Worm (Caenorhabditis elegans) whole organism, young adult: Measurements from ENCODE around the gene twk-16.
A peak's percentile ranks its signal among the peaks of the same experiment; 100 is the strongest.

Experiments used
- B0019.2 ChIP-seq: fragments of 200-800 bp; sonication (Bioruptor generic); conservative IDR thresholded peaks from 2 replicates; pipeline ENCODE4 v1.3.6; 2022; ENCODE audit warnings: missing genetic modification reagents, missing genetic modification characterization, missing compliant biosample characterization
- F33H1.4 ChIP-seq: fragments of 200-800 bp; sonication (Bioruptor generic); IDR thresholded peaks from 2 replicates; pipeline ENCODE4 v1.3.6; 2022; ENCODE audit warnings: missing genetic modification reagents, missing genetic modification characterization, missing compliant biosample characterization
- K12H6.12 ChIP-seq: fragments of 200-800 bp; sonication (Bioruptor generic); optimal IDR thresholded peaks from 2 replicates; lab custom pipeline; 2018; ENCODE audit warnings: mild to moderate bottlenecking, missing genetic modification characterization, missing compliant biosample characterization
- T07F8.4 ChIP-seq: sonication (generic microtip); optimal IDR thresholded peaks from 2 replicates; lab custom pipeline; 2016; ENCODE audit warnings: mild to moderate bottlenecking, missing genetic modification characterization, moderate library complexity, missing compliant biosample characterization
- T26A5.8 ChIP-seq: sonication (generic microtip); optimal IDR thresholded peaks from 2 replicates; lab custom pipeline; 2016; ENCODE audit warnings: missing genetic modification characterization, missing compliant biosample characterization
- Y95B8A.8 ChIP-seq: fragments of 200-800 bp; sonication (Bioruptor generic); IDR thresholded peaks from 2 replicates; pipeline ENCODE4 v1.3.6; 2022; ENCODE audit warnings: missing genetic modification reagents, missing genetic modification characterization, missing compliant biosample characterization
- attf-5 ChIP-seq: fragments of 200-800 bp; sonication (Bioruptor generic); optimal IDR thresholded peaks from 2 replicates; lab custom pipeline; 2018; ENCODE audit warnings: mild to moderate bottlenecking, missing genetic modification characterization, missing compliant biosample characterization
- attf-6 ChIP-seq: fragments of 200-800 bp; sonication (Bioruptor generic); IDR thresholded peaks from 2 replicates; pipeline ENCODE4 v1.3.6; 2022; ENCODE audit warnings: missing genetic modification reagents, missing genetic modification characterization, missing compliant biosample characterization
- cebp-1 ChIP-seq, 2 experiments: fragments of 200-800 bp in 1 of 2; sonication (Bioruptor generic) in 1 of 2; sonication (generic microtip) in 1 of 2; IDR thresholded peaks in 1 of 2; optimal IDR thresholded peaks in 1 of 2; 2 replicates each; pipeline versions ENCODE4 v1.3.6 to Lab custom; 2017 to 2022; ENCODE audit warnings: missing compliant biosample characterization in 2 of 2, missing genetic modification characterization in 2 of 2, mild to moderate bottlenecking in 1 of 2, missing genetic modification reagents in 1 of 2, moderate library complexity in 1 of 2
- ceh-27 ChIP-seq: fragments of 200-800 bp; sonication (Bioruptor generic); optimal IDR thresholded peaks from 2 replicates; lab custom pipeline; 2018; ENCODE audit warnings: mild to moderate bottlenecking, missing genetic modification characterization, moderate library complexity, missing compliant biosample characterization
- ceh-40 ChIP-seq: fragments of 200-800 bp; sonication (Bioruptor generic); IDR thresholded peaks from 2 replicates; pipeline ENCODE4 v1.3.6; 2022; ENCODE audit warnings: missing genetic modification characterization, missing compliant biosample characterization
- ceh-91 ChIP-seq: fragments of 200-800 bp; sonication (Bioruptor generic); IDR thresholded peaks from 2 replicates; pipeline ENCODE4 v1.3.6; 2022; ENCODE audit warnings: missing genetic modification reagents, missing genetic modification characterization, missing compliant biosample characterization
- dox-1 ChIP-seq: fragments of 200-800 bp; sonication (Bioruptor generic); IDR thresholded peaks from 2 replicates; pipeline ENCODE4 v1.3.6; 2022; ENCODE audit warnings: missing genetic modification reagents, missing genetic modification characterization, missing compliant biosample characterization
- dpl-1 ChIP-seq: fragments of 150-350 bp; optimal IDR thresholded peaks from 2 replicates; lab custom pipeline; 2014; ENCODE audit warnings: missing biosample characterization, missing genetic modification reagents, missing genetic modification characterization
- egl-18 ChIP-seq: fragments of 200-800 bp; sonication (Bioruptor generic); IDR thresholded peaks from 2 replicates; pipeline ENCODE4 v1.3.6; 2022; ENCODE audit warnings: missing genetic modification reagents, missing genetic modification characterization, missing compliant biosample characterization
- gei-17 ChIP-seq: fragments of 200-800 bp; sonication (Bioruptor generic); optimal IDR thresholded peaks from 2 replicates; lab custom pipeline; 2018; ENCODE audit warnings: mild to moderate bottlenecking, missing genetic modification characterization, missing compliant biosample characterization
- hlh-26 ChIP-seq: fragments of 200-800 bp; sonication (Bioruptor generic); conservative IDR thresholded peaks from 2 replicates; pipeline ENCODE4 v1.3.6; 2022; ENCODE audit warnings: missing genetic modification reagents, missing genetic modification characterization, missing compliant biosample characterization
- hmg-1.2 ChIP-seq: fragments of 200-800 bp; sonication (Bioruptor generic); IDR thresholded peaks from 2 replicates; pipeline ENCODE4 v1.3.6; 2022; ENCODE audit warnings: missing genetic modification reagents, missing genetic modification characterization, missing compliant biosample characterization
- let-607 ChIP-seq, 2 experiments: fragments of 200-800 bp in 1 of 2; sonication (Bioruptor generic) in 1 of 2; sonication (generic microtip) in 1 of 2; optimal IDR thresholded peaks; 2 replicates each; lab custom pipeline; 2016 to 2018; ENCODE audit warnings: mild to moderate bottlenecking in 2 of 2, missing compliant biosample characterization in 2 of 2, missing genetic modification characterization in 2 of 2, moderate library complexity in 2 of 2, missing genotype in 1 of 2
- lin-35 ChIP-seq, 3 experiments: fragments of 150-350 bp in 2 of 3; sonication (generic microtip) in 1 of 3; optimal IDR thresholded peaks; 2 replicates each; lab custom pipeline; 2014 to 2018; ENCODE audit warnings: missing biosample characterization in 3 of 3, missing genetic modification characterization in 3 of 3, missing genetic modification reagents in 3 of 3
- lin-40 ChIP-seq: sonication (generic microtip); optimal IDR thresholded peaks from 2 replicates; lab custom pipeline; 2016; ENCODE audit warnings: missing genetic modification characterization, mild to moderate bottlenecking, missing compliant biosample characterization, missing genotype, missing genetic modification reagents
- lsy-27 ChIP-seq: sonication (generic microtip); optimal IDR thresholded peaks from 2 replicates; lab custom pipeline; 2017; ENCODE audit warnings: missing genetic modification characterization, mild to moderate bottlenecking, missing compliant biosample characterization, antibody characterized with exemption, missing genotype, borderline replicate concordance; ENCODE audit not compliant: insufficient read depth
- mes-4 ChIP-seq: sonication (generic microtip); optimal IDR thresholded peaks from 2 replicates; lab custom pipeline; 2016; ENCODE audit warnings: missing genotype, missing genetic modification characterization, missing compliant biosample characterization
- nhr-80 ChIP-seq: sonication (generic microtip); optimal IDR thresholded peaks from 2 replicates; lab custom pipeline; 2016; ENCODE audit warnings: missing genetic modification characterization, missing compliant biosample characterization
- rcor-1 ChIP-seq: fragments of 200-800 bp; sonication (Bioruptor generic); IDR thresholded peaks from 2 replicates; pipeline ENCODE4 v1.3.6; 2022; ENCODE audit warnings: missing genetic modification reagents, missing genetic modification characterization, missing compliant biosample characterization
- rpc-1 ChIP-seq, 2 experiments: fragments of 150-350 bp in 1 of 2; sonication (generic microtip) in 1 of 2; optimal IDR thresholded peaks; 2 replicates each; lab custom pipeline; 2014 to 2018; ENCODE audit warnings: missing biosample characterization in 1 of 2, missing genetic modification characterization in 1 of 2, missing genetic modification reagents in 1 of 2, missing genotype in 1 of 2
- tlf-1 ChIP-seq: fragments of 200-800 bp; sonication (Bioruptor generic); optimal IDR thresholded peaks from 2 replicates; lab custom pipeline; 2018; ENCODE audit warnings: mild to moderate bottlenecking, missing genetic modification characterization, missing compliant biosample characterization
- xnd-1 ChIP-seq: sonication (generic microtip); optimal IDR thresholded peaks from 2 replicates; lab custom pipeline; 2016; ENCODE audit warnings: missing genotype, missing genetic modification reagents, missing genetic modification characterization, missing compliant biosample characterization
- zfh-2 ChIP-seq: fragments of 200-800 bp; sonication (Bioruptor generic); conservative IDR thresholded peaks from 2 replicates; pipeline ENCODE4 v1.3.6; 2022; ENCODE audit warnings: missing genetic modification reagents, missing genetic modification characterization, missing compliant biosample characterization
- zim-3 ChIP-seq: sonication (generic microtip); optimal IDR thresholded peaks from 2 replicates; lab custom pipeline; 2017; ENCODE audit warnings: mild to moderate bottlenecking, missing genetic modification characterization, moderate library complexity, missing compliant biosample characterization
- ztf-26 ChIP-seq: sonication (generic microtip); optimal IDR thresholded peaks from 2 replicates; lab custom pipeline; 2017; ENCODE audit warnings: missing genetic modification characterization, missing compliant biosample characterization

twk-16 gene

ce11 chrX:3049233-3049632, 31.7 kb upstream of the twk-16 start:
- no peak for TF ChIP-seq lsy-27
- TF ChIP-seq cebp-1 (GFP tag; IDR thresholded peaks at IDR 0.05; lab: Robert Waterston, UW), result no peak
- peak; percentile 39 for TF ChIP-seq cebp-1 (tag; optimal IDR thresholded peaks at IDR 0.05; lab: Kevin White, UChicago)
- no peak for TF ChIP-seq ztf-26 (tag; lab: Kevin White, UChicago)
- peak; percentile 50 for TF ChIP-seq K12H6.12
- no peak for TF ChIP-seq F33H1.4 (GFP tag; lab: Robert Waterston, UW)
- no peak for TF ChIP-seq ceh-27
- peak; percentile 81 for TF ChIP-seq zfh-2 (GFP tag; lab: Robert Waterston, UW)
- TF ChIP-seq attf-5 (GFP tag; lab: Kevin White, UChicago), result no peak
- TF ChIP-seq xnd-1 (tag; lab: Kevin White, UChicago), result no peak
- TF ChIP-seq lin-40 (tag; lab: Kevin White, UChicago), result peak; percentile 29
- peak; percentile 66; the same call in 1 of the 2 replicates for TF ChIP-seq dox-1
- peak; percentile 82; the same call in 1 of the 2 replicates for TF ChIP-seq hmg-1.2
- no peak for TF ChIP-seq zim-3 (tag; lab: Kevin White, UChicago)
- TF ChIP-seq nhr-80 (tag; lab: Kevin White, UChicago), result peak; percentile 67
- TF ChIP-seq, all 124 proteins: peak for 7

- TF ChIP-seq let-607 (tag; optimal IDR thresholded peaks at IDR 0.05; lab: Kevin White, UChicago) (no peak), dox-1 (no peak), ceh-40 (GFP tag; lab: Robert Waterston, UW) (no peak), mes-4 (tag; lab: Kevin White, UChicago) (no peak), Y95B8A.8 (GFP tag; lab: Robert Waterston, UW) (no peak), hlh-26 (GFP tag; lab: Robert Waterston, UW) (no peak), attf-6 (GFP tag; lab: Robert Waterston, UW) (no peak), ceh-91 (GFP tag; lab: Robert Waterston, UW) (no peak), B0019.2 (GFP tag; lab: Robert Waterston, UW) (no peak), T07F8.4 (tag; lab: Kevin White, UChicago) (no peak)
Measured at ce11 chrX:3051315-3051993, 29.5 kb upstream of the twk-16 start.

ce11 chrX:3054394-3054793, 26.5 kb upstream of the twk-16 start:
- TF ChIP-seq gei-17 (GFP tag; lab: Kevin White, UChicago) (no peak), egl-18 (GFP tag; lab: Robert Waterston, UW) (no peak), tlf-1 (GFP tag; lab: Kevin White, UChicago) (no peak), dpl-1 (GFP tag; lab: Kevin White, UChicago) (no peak), rpc-1 (optimal IDR thresholded peaks at IDR 0.05; lab: Kevin White, UChicago) (no peak), rpc-1 (tag; optimal IDR thresholded peaks at IDR 0.05; lab: Kevin White, UChicago) (no peak), lin-35 (GFP tag; optimal IDR thresholded peaks at IDR 0.05; lab: Kevin White, UChicago) (no peak), rcor-1 (GFP tag; lab: Robert Waterston, UW) (no peak)

- TF ChIP-seq K12H6.12 (no peak), T26A5.8 (tag; lab: Kevin White, UChicago) (no peak), nhr-80 (tag; lab: Kevin White, UChicago) (peak; percentile 53)
Measured at ce11 chrX:3054802-3055201, 26.1 kb upstream of the twk-16 start, which contains the start of gene twk-26. Gene twk-26 (minus strand): TSS chrX:3054824.
